Worm (Caenorhabditis elegans) whole organism, mixed stage, embryonic: Measurements from ENCODE around the gene atp-2.

Experiments used
- M03D4.4 ChIP-seq: sonication (generic microtip); optimal IDR thresholded peaks from 2 replicates; lab custom pipeline; 2017; ENCODE audit warnings: mild to moderate bottlenecking, missing genetic modification characterization, missing compliant biosample characterization
- bed-3 ChIP-seq: fragments of 200-800 bp; sonication (Bioruptor generic); optimal IDR thresholded peaks from 3 replicates; lab custom pipeline; 2018; ENCODE audit warnings: mild to moderate bottlenecking, missing genetic modification characterization, moderate library complexity, missing compliant biosample characterization
- blmp-1 ChIP-seq: fragments of 150-350 bp; optimal IDR thresholded peaks from 2 replicates; lab custom pipeline; 2014; ENCODE audit warnings: missing biosample characterization, missing genetic modification characterization
- ceh-39 ChIP-seq: fragments of 150-350 bp; optimal IDR thresholded peaks from 2 replicates; lab custom pipeline; 2014; ENCODE audit warnings: missing biosample characterization, missing genetic modification characterization
- ceh-43 ChIP-seq: fragments of 200-800 bp; sonication (Bioruptor generic); optimal IDR thresholded peaks from 2 replicates; lab custom pipeline; 2018; ENCODE audit warnings: mild to moderate bottlenecking, missing genetic modification characterization, moderate library complexity, missing compliant biosample characterization
- ceh-83 ChIP-seq: fragments of 200-800 bp; sonication (Bioruptor generic); optimal IDR thresholded peaks from 2 replicates; lab custom pipeline; 2018; ENCODE audit warnings: mild to moderate bottlenecking, missing genetic modification characterization, missing compliant biosample characterization
- ces-1 ChIP-seq: fragments of 150-350 bp; optimal IDR thresholded peaks from 2 replicates; lab custom pipeline; 2014; ENCODE audit warnings: missing biosample characterization, missing genetic modification reagents, missing genetic modification characterization
- cnd-1 ChIP-seq: fragments of 200-800 bp; sonication (Bioruptor generic); optimal IDR thresholded peaks from 2 replicates; lab custom pipeline; 2018; ENCODE audit warnings: mild to moderate bottlenecking, missing genetic modification characterization, missing compliant biosample characterization
- drap-1 ChIP-seq: fragments of 200-800 bp; sonication (Bioruptor generic); optimal IDR thresholded peaks from 3 replicates; lab custom pipeline; 2018; ENCODE audit warnings: mild to moderate bottlenecking, missing genetic modification characterization, missing compliant biosample characterization
- elt-1 ChIP-seq: sonication (generic microtip); optimal IDR thresholded peaks from 2 replicates; lab custom pipeline; 2017; ENCODE audit warnings: missing genetic modification characterization, mild to moderate bottlenecking, missing compliant biosample characterization, antibody characterized with exemption, moderate library complexity, borderline replicate concordance; ENCODE audit not compliant: insufficient read depth
- elt-3 ChIP-seq: fragments of 150-350 bp; optimal IDR thresholded peaks from 2 replicates; lab custom pipeline; 2014; ENCODE audit warnings: missing biosample characterization, missing genetic modification characterization
- flh-1 ChIP-seq: fragments of 200-800 bp; sonication (Bioruptor generic); optimal IDR thresholded peaks from 2 replicates; lab custom pipeline; 2018; ENCODE audit warnings: mild to moderate bottlenecking, missing genetic modification characterization, moderate library complexity, missing compliant biosample characterization
- ham-2 ChIP-seq: fragments of 200-800 bp; sonication (Bioruptor generic); optimal IDR thresholded peaks from 2 replicates; lab custom pipeline; 2018; ENCODE audit warnings: mild to moderate bottlenecking, missing genetic modification characterization, missing compliant biosample characterization
- hlh-1 ChIP-seq: fragments of 150-350 bp; optimal IDR thresholded peaks from 2 replicates; lab custom pipeline; 2014; ENCODE audit warnings: missing biosample characterization, missing genetic modification reagents, missing genetic modification characterization
- lin-13 ChIP-seq: fragments of 150-350 bp; optimal IDR thresholded peaks from 2 replicates; lab custom pipeline; 2014; ENCODE audit warnings: missing biosample characterization, missing genetic modification characterization
- lin-32 ChIP-seq: fragments of 200-800 bp; sonication (Bioruptor generic); optimal IDR thresholded peaks from 2 replicates; lab custom pipeline; 2018; ENCODE audit warnings: mild to moderate bottlenecking, missing genetic modification characterization, missing compliant biosample characterization
- lsy-2 ChIP-seq: fragments of 150-350 bp; optimal IDR thresholded peaks from 2 replicates; lab custom pipeline; 2014; ENCODE audit warnings: missing biosample characterization, missing genetic modification characterization
- mab-5 ChIP-seq: fragments of 150-350 bp; optimal IDR thresholded peaks from 2 replicates; lab custom pipeline; 2014; ENCODE audit warnings: missing biosample characterization, missing genetic modification characterization
- mep-1 ChIP-seq: fragments of 150-350 bp; optimal IDR thresholded peaks from 2 replicates; lab custom pipeline; 2017; ENCODE audit warnings: missing biosample characterization, missing genetic modification reagents, missing genetic modification characterization, inconsistent platforms
- mls-2 ChIP-seq: sonication (generic microtip); optimal IDR thresholded peaks from 2 replicates; lab custom pipeline; 2016; ENCODE audit warnings: mild to moderate bottlenecking, missing genetic modification characterization, moderate library complexity, missing compliant biosample characterization
- nhr-12 ChIP-seq: fragments of 150-350 bp; optimal IDR thresholded peaks from 2 replicates; lab custom pipeline; 2014; ENCODE audit warnings: missing biosample characterization, missing genetic modification characterization
- nhr-2 ChIP-seq: fragments of 150-350 bp; optimal IDR thresholded peaks from 2 replicates; lab custom pipeline; 2014; ENCODE audit warnings: missing biosample characterization, missing genetic modification characterization
- nhr-237 ChIP-seq: fragments of 150-350 bp; optimal IDR thresholded peaks from 2 replicates; lab custom pipeline; 2014; ENCODE audit warnings: missing biosample characterization, missing genetic modification characterization
- nhr-28 ChIP-seq: fragments of 150-350 bp; optimal IDR thresholded peaks from 2 replicates; lab custom pipeline; 2014; ENCODE audit warnings: missing biosample characterization, missing genetic modification characterization
- nhr-76 ChIP-seq: sonication (generic microtip); optimal IDR thresholded peaks from 2 replicates; lab custom pipeline; 2017; ENCODE audit warnings: missing biosample characterization, missing genetic modification characterization
- pha-4 ChIP-seq: fragments of 150-350 bp; optimal IDR thresholded peaks from 2 replicates; lab custom pipeline; 2018; ENCODE audit warnings: missing biosample characterization, missing genetic modification reagents, missing genetic modification characterization
- sem-2 ChIP-seq: fragments of 200-800 bp; sonication (Bioruptor generic); optimal IDR thresholded peaks from 2 replicates; lab custom pipeline; 2018; ENCODE audit warnings: mild to moderate bottlenecking, missing genetic modification characterization, missing compliant biosample characterization
- snpc-4 ChIP-seq: fragments of 150-350 bp; optimal IDR thresholded peaks from 2 replicates; lab custom pipeline; 2014; ENCODE audit warnings: missing biosample characterization, missing genetic modification characterization
- sptf-1 ChIP-seq: sonication (generic microtip); optimal IDR thresholded peaks from 2 replicates; lab custom pipeline; 2017; ENCODE audit warnings: mild to moderate bottlenecking, missing genetic modification characterization, moderate library complexity, missing compliant biosample characterization
- tbx-8 ChIP-seq: fragments of 200-800 bp; sonication (Bioruptor generic); optimal IDR thresholded peaks from 2 replicates; lab custom pipeline; 2018; ENCODE audit warnings: mild to moderate bottlenecking, missing genetic modification characterization, moderate library complexity, missing compliant biosample characterization
- unc-120 ChIP-seq: sonication (generic microtip); optimal IDR thresholded peaks from 2 replicates; lab custom pipeline; 2017; ENCODE audit warnings: missing genetic modification characterization, missing compliant biosample characterization; ENCODE audit not compliant: poor library complexity, severe bottlenecking
- unc-39 ChIP-seq: fragments of 150-350 bp; optimal IDR thresholded peaks from 2 replicates; lab custom pipeline; 2014; ENCODE audit warnings: missing biosample characterization, missing genetic modification characterization
- unc-62 ChIP-seq: fragments of 150-350 bp; optimal IDR thresholded peaks from 2 replicates; lab custom pipeline; 2014; ENCODE audit warnings: missing biosample characterization, missing genetic modification reagents, missing genetic modification characterization
- zip-8 ChIP-seq: fragments of 150-350 bp; optimal IDR thresholded peaks from 2 replicates; lab custom pipeline; 2014; ENCODE audit warnings: missing biosample characterization, missing genetic modification characterization
- ztf-11 ChIP-seq: fragments of 150-350 bp; optimal IDR thresholded peaks from 2 replicates; lab custom pipeline; 2014; ENCODE audit warnings: missing biosample characterization, missing genetic modification characterization

atp-2 gene

DNA sequence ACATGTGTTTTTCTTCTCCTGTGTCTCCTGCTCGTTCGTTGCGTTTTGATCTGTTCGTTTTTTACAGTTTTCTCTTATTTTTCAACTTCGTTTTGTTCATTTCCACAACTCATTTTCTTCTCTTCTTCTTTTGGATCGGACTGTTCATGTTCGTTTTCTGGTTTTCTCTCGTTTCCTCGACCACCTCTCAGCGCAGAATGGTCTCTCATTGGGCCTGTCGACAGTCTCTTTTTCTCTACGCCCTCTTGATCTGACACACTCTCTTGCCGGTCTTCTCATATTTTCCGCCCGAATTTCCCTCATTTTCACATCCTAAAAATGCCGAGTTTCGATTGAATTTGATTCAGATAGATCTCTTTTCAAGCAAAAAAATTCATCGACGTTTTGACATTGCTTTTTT, 46.6 kb upstream of the atp-2 start:
- TF ChIP-seq elt-3 (tag; lab: Kevin White, UChicago) (no peak), flh-1 (GFP tag; lab: Kevin White, UChicago) (no peak), snpc-4 (no peak), mep-1 (tag; lab: Kevin White, UChicago) (no peak), elt-1 (tag; lab: Kevin White, UChicago) (no peak), mab-5 (tag; lab: Kevin White, UChicago) (no peak), lin-32 (GFP tag; lab: Kevin White, UChicago) (no peak), drap-1 (GFP tag; lab: Kevin White, UChicago) (no peak), ceh-39 (tag; lab: Kevin White, UChicago) (no peak), hlh-1 (tag; lab: Kevin White, UChicago) (no peak), unc-39 (tag; lab: Kevin White, UChicago) (no peak), unc-62 (GFP tag; lab: Kevin White, UChicago) (no peak)

DNA sequence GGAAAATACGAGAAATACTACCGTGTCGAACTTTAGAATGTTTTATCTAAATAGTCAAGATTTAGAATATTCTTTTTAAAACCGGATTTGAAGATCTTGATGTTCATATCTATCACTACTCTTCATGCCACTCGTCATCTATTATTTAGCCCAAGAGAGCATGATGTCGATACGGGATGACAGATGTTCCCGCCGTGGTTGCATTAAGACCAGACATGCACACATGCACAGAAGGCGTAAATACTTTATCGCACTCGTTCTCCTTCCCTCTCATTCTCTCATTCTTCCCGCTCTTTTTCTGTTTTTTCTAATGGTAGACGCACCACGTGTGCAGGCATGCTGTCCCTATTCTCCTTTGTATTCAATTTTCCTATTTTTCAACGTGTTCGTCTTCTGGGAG, 44.8 kb upstream of the atp-2 start:
- no peak for TF ChIP-seq mep-1 (tag; lab: Kevin White, UChicago)
- TF ChIP-seq snpc-4 = no peak
- TF ChIP-seq hlh-1 (tag; lab: Kevin White, UChicago) = no peak
- no peak for TF ChIP-seq unc-120 (tag; lab: Kevin White, UChicago)
- TF ChIP-seq sem-2 (GFP tag; lab: Kevin White, UChicago) = no peak
- TF ChIP-seq pha-4 (tag; lab: Kevin White, UChicago) = no peak
- peak; percentile 62 for TF ChIP-seq ces-1 (GFP tag; lab: Kevin White, UChicago)
- no peak for TF ChIP-seq drap-1 (GFP tag; lab: Kevin White, UChicago)
- TF ChIP-seq tbx-8 (GFP tag; lab: Kevin White, UChicago) = no peak
- no peak for TF ChIP-seq blmp-1 (tag; lab: Kevin White, UChicago)
- no peak for TF ChIP-seq ceh-83
- no peak for TF ChIP-seq ceh-43 (GFP tag; lab: Kevin White, UChicago)
- no peak for TF ChIP-seq nhr-12 (tag; lab: Kevin White, UChicago)
- TF ChIP-seq ztf-11 (tag; lab: Kevin White, UChicago) = no peak
- peak; percentile 85 for TF ChIP-seq cnd-1 (tag; lab: Kevin White, UChicago)
- no peak for TF ChIP-seq nhr-28 (tag; lab: Kevin White, UChicago)
- no peak for TF ChIP-seq bed-3 (GFP tag; lab: Kevin White, UChicago)
- no peak for TF ChIP-seq lsy-2 (tag; lab: Kevin White, UChicago)
- no peak for TF ChIP-seq elt-1 (tag; lab: Kevin White, UChicago)
- TF ChIP-seq nhr-2 (tag; lab: Kevin White, UChicago) = no peak
- no peak for TF ChIP-seq sptf-1 (tag; lab: Kevin White, UChicago)
- no peak for TF ChIP-seq lin-13 (tag; lab: Kevin White, UChicago)
- TF ChIP-seq M03D4.4 = no peak
- TF ChIP-seq mab-5 (tag; lab: Kevin White, UChicago) = no peak
- no peak for TF ChIP-seq unc-39 (tag; lab: Kevin White, UChicago)
- TF ChIP-seq ham-2 = no peak
- no peak for TF ChIP-seq ceh-39 (tag; lab: Kevin White, UChicago)
- TF ChIP-seq nhr-76 (tag; lab: Kevin White, UChicago) = no peak
- TF ChIP-seq lin-32 (GFP tag; lab: Kevin White, UChicago) = peak; percentile 89
- no peak for TF ChIP-seq zip-8
- peak; percentile 1 for TF ChIP-seq unc-62 (GFP tag; lab: Kevin White, UChicago)
- no peak for TF ChIP-seq elt-3 (tag; lab: Kevin White, UChicago)
- TF ChIP-seq flh-1 (GFP tag; lab: Kevin White, UChicago) = no peak
- no peak for TF ChIP-seq mls-2 (tag; lab: Kevin White, UChicago)
- no peak for TF ChIP-seq nhr-237
- TF ChIP-seq, all 35 proteins: peak for 4

DNA sequence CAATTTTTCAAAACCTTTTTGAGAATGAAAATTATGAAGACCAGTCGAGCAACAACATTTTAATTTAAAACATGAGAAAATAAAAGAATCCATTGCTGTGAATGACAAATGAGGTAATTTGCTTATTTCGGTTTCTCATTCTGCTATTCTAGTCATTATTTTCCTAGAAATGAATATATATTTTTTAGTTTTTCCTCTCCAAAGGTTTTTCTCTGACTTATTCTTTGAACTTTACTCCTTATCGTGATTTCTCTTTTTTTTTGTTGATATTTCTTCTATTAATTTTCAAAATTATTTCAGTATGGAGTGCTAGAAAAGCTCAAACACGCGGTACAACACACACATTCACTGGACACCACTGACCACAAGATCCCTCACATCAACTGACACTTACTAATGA, 42.6 kb upstream of the atp-2 start, which contains the start of gene pup-2:
TSS of gene pup-2 (plus strand) at position 301 of the 400 bp plus-strand sequence.
- TF ChIP-seq nhr-2 (tag; lab: Kevin White, UChicago) (no peak), blmp-1 (tag; lab: Kevin White, UChicago) (no peak), ces-1 (GFP tag; lab: Kevin White, UChicago) (no peak)
